Fruit fly (Drosophila melanogaster): ENCODE results near the gene ScsbetaA.
A peak's percentile ranks its signal among the peaks of the same experiment; 100 is the strongest.

ScsbetaA gene

DNA sequence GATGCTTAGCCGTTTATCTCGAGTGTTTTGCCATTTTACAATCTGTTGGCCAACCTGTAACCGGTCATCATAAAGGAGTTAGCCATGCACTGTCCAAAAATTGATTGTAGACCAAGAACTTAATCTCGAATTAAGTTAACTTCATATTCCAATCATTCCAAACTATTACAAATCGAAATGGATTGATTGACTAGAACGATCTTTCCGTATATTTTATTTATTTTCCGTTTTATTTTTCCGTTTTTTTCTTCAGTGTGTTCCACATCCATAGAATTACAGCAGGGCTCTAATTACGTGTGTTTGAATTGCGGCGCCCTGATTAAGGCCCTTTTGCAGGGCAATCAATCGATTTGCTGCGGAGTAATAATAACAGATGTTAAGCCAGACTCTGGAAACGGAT, 5.8 kb upstream of the ScsbetaA start:
- TF ChIP-seq Pif1A (GFP tag; optimal IDR thresholded peaks at IDR 0.05), result peak; percentile 25
- TF ChIP-seq CG4496 (GFP tag; IDR thresholded peaks at IDR 0.05), result 0 out of 3 replicates have a peak, but pooled peaks have one; percentile 22
- no peak for TF ChIP-seq CG10348 (GFP tag; IDR thresholded peaks at IDR 0.05)
- TF ChIP-seq CG17806 (tag; optimal IDR thresholded peaks at IDR 0.05), result peak; percentile 54
- TF ChIP-seq Ets98B (GFP tag; IDR thresholded peaks at IDR 0.05), result 0 out of 2 replicates have a peak, but pooled peaks have one; percentile 6
- no peak for TF ChIP-seq D1 (tag; optimal IDR thresholded peaks at IDR 0.05)
- TF ChIP-seq CG14655 (GFP tag; optimal IDR thresholded peaks at IDR 0.05), result peak; percentile 37
- TF ChIP-seq EcR (GFP tag; optimal IDR thresholded peaks at IDR 0.05), result no peak
- no peak for TF ChIP-seq CG13204 (GFP tag; optimal IDR thresholded peaks at IDR 0.05)
- TF ChIP-seq gl (tag; optimal IDR thresholded peaks at IDR 0.05), result peak; percentile 24
- TF ChIP-seq Pif1B (GFP tag; optimal IDR thresholded peaks at IDR 0.05), result no peak
- no peak for TF ChIP-seq rn (GFP tag; IDR thresholded peaks at IDR 0.05)
- peak; percentile 53 for TF ChIP-seq CG34367 (tag; optimal IDR thresholded peaks at IDR 0.05)
- TF ChIP-seq CG8301 (tag; optimal IDR thresholded peaks at IDR 0.05), result peak; percentile 53
- peak; percentile 36; the same call in 1 of the 3 replicates for TF ChIP-seq fd96Ca (GFP tag; IDR thresholded peaks at IDR 0.05)
- peak; percentile 41 for TF ChIP-seq CG9948 (tag; optimal IDR thresholded peaks at IDR 0.05)
- no peak for TF ChIP-seq CG12605 (GFP tag; IDR thresholded peaks at IDR 0.05)
- peak; percentile 39 for TF ChIP-seq CG15710 (tag; optimal IDR thresholded peaks at IDR 0.05)
- TF ChIP-seq CG8159 (tag; optimal IDR thresholded peaks at IDR 0.05), result peak; percentile 38
- TF ChIP-seq Snoo (tag; optimal IDR thresholded peaks at IDR 0.05), result no peak

DNA sequence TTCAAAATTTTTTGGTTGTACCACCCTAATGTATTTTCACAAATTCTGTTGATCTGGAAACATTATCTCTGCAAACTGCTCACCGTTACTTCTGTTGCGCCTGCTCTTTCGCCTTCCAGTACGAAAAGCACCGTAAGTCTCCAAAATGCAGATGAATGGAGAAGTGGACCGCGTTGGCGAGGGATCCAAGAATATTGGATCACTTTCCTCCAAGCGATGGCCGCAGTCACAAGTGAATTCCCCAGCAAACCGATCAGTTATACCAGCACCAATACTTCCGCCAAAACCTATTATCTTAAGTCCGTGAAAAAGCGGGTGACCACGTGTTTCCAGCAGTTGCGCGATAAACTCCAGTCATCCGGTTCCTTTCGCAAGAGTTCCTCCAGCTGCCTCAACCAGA, 3.6 kb upstream of the ScsbetaA start, which contains the start of gene osk:
TSS of gene osk (plus strand) at position 197 of the 400 bp plus-strand sequence.
- no peak for TF ChIP-seq Ets98B (GFP tag; IDR thresholded peaks at IDR 0.05)
- no peak for TF ChIP-seq CG10348 (GFP tag; IDR thresholded peaks at IDR 0.05)
- TF ChIP-seq fd96Ca (GFP tag; IDR thresholded peaks at IDR 0.05), result no peak
- TF ChIP-seq CG9948 (tag; optimal IDR thresholded peaks at IDR 0.05), result no peak
- no peak for TF ChIP-seq CG12605 (GFP tag; IDR thresholded peaks at IDR 0.05)
- no peak for TF ChIP-seq CG8159 (tag; optimal IDR thresholded peaks at IDR 0.05)
- no peak for TF ChIP-seq CG14655 (GFP tag; optimal IDR thresholded peaks at IDR 0.05)
- no peak for TF ChIP-seq D1 (tag; optimal IDR thresholded peaks at IDR 0.05)
- no peak for TF ChIP-seq CG4496 (GFP tag; IDR thresholded peaks at IDR 0.05)
- TF ChIP-seq CG8301 (tag; optimal IDR thresholded peaks at IDR 0.05), result no peak
- no peak for TF ChIP-seq CG15710 (tag; optimal IDR thresholded peaks at IDR 0.05)
- TF ChIP-seq rn (GFP tag; IDR thresholded peaks at IDR 0.05), result no peak
- TF ChIP-seq gl (tag; optimal IDR thresholded peaks at IDR 0.05), result no peak
- TF ChIP-seq CG13204 (GFP tag; optimal IDR thresholded peaks at IDR 0.05), result no peak
- no peak for TF ChIP-seq CG17806 (tag; optimal IDR thresholded peaks at IDR 0.05)
- TF ChIP-seq CG32121 (GFP tag; IDR thresholded peaks at IDR 0.05), result no peak
- TF ChIP-seq Snoo (tag; optimal IDR thresholded peaks at IDR 0.05), result no peak

DNA sequence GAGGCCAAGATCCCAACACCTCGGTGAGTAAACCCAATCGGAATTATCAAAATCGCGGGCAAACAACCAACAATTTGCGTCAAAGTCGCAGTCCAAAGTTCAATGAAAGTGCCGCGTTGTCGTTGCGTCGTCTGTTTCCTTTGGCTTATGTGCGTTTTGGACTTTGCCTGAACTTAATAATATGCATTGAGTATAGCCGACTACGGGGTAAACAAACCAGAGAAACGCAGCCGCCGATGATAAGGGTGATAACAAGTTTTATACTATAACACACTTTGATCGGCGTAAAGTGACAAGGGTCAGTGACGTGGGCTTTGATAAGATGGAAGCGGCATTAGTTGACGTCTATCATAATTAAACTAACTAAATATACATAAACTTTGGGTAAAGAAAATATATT, 1.2 kb downstream of the ScsbetaA start:
- TF ChIP-seq Pif1A (GFP tag; optimal IDR thresholded peaks at IDR 0.05) (peak; percentile 65), CG14655 (GFP tag; optimal IDR thresholded peaks at IDR 0.05) (no peak), gl (tag; optimal IDR thresholded peaks at IDR 0.05) (peak; percentile 88), Snoo (tag; optimal IDR thresholded peaks at IDR 0.05) (peak; percentile 34), CG8301 (tag; optimal IDR thresholded peaks at IDR 0.05) (peak; percentile 52), Ets98B (GFP tag; IDR thresholded peaks at IDR 0.05) (peak; percentile 64), D1 (tag; optimal IDR thresholded peaks at IDR 0.05) (peak; percentile 14), CG34367 (tag; optimal IDR thresholded peaks at IDR 0.05) (peak; percentile 47), EcR (GFP tag; optimal IDR thresholded peaks at IDR 0.05) (peak; percentile 81), CG4496 (GFP tag; IDR thresholded peaks at IDR 0.05) (peak; percentile 74), CG15710 (tag; optimal IDR thresholded peaks at IDR 0.05) (peak; percentile 19), fd96Ca (GFP tag; IDR thresholded peaks at IDR 0.05) (peak; percentile 55; the same call in 1 of the 3 replicates), CG8159 (tag; optimal IDR thresholded peaks at IDR 0.05) (peak; percentile 32), CG9948 (tag; optimal IDR thresholded peaks at IDR 0.05) (peak; percentile 8), CG10348 (GFP tag; IDR thresholded peaks at IDR 0.05) (no peak), Pif1B (GFP tag; optimal IDR thresholded peaks at IDR 0.05) (peak; percentile 59), CG12605 (GFP tag; IDR thresholded peaks at IDR 0.05) (peak; percentile 80), CG17806 (tag; optimal IDR thresholded peaks at IDR 0.05) (peak; percentile 38), CG32121 (GFP tag; IDR thresholded peaks at IDR 0.05) (peak; percentile 40), rn (GFP tag; IDR thresholded peaks at IDR 0.05) (no peak), CG13204 (GFP tag; optimal IDR thresholded peaks at IDR 0.05) (peak; percentile 81)

DNA sequence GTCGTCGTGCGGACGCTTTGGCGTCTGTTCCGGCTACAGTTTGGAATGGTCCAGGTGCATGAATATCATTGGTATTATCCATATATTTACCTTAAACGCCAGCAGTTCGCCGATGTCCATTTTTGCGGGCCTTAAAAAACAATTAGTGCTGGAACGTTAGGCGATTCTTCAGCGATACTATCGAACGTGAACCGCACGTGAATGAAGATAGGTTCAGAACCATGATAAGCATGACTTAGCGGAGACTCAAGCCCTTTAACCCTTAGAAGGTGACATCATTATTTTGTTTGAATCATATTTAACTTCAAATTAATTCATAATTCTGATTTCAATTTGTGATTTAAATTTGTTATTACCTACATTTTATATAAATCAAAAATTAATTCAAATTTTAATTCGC, 6.3 kb downstream of the ScsbetaA start, which contains the start of gene CG11964:
TSS of gene CG11964 (minus strand) at position 155 of the 400 bp plus-strand sequence.
- TF ChIP-seq CG32121 (GFP tag; IDR thresholded peaks at IDR 0.05) (peak; percentile 28; the same call in 1 of the 2 replicates), CG15710 (tag; optimal IDR thresholded peaks at IDR 0.05) (no peak), D1 (tag; optimal IDR thresholded peaks at IDR 0.05) (peak; percentile 91), CG8159 (tag; optimal IDR thresholded peaks at IDR 0.05) (peak; percentile 32), Pif1A (GFP tag; optimal IDR thresholded peaks at IDR 0.05) (no peak), CG13204 (GFP tag; optimal IDR thresholded peaks at IDR 0.05) (no peak), Snoo (tag; optimal IDR thresholded peaks at IDR 0.05) (no peak), CG4496 (GFP tag; IDR thresholded peaks at IDR 0.05) (peak; percentile 30; the same call in 1 of the 3 replicates), Ets98B (GFP tag; IDR thresholded peaks at IDR 0.05) (peak; percentile 55), EcR (GFP tag; optimal IDR thresholded peaks at IDR 0.05) (no peak), CG17806 (tag; optimal IDR thresholded peaks at IDR 0.05) (peak; percentile 7)

DNA sequence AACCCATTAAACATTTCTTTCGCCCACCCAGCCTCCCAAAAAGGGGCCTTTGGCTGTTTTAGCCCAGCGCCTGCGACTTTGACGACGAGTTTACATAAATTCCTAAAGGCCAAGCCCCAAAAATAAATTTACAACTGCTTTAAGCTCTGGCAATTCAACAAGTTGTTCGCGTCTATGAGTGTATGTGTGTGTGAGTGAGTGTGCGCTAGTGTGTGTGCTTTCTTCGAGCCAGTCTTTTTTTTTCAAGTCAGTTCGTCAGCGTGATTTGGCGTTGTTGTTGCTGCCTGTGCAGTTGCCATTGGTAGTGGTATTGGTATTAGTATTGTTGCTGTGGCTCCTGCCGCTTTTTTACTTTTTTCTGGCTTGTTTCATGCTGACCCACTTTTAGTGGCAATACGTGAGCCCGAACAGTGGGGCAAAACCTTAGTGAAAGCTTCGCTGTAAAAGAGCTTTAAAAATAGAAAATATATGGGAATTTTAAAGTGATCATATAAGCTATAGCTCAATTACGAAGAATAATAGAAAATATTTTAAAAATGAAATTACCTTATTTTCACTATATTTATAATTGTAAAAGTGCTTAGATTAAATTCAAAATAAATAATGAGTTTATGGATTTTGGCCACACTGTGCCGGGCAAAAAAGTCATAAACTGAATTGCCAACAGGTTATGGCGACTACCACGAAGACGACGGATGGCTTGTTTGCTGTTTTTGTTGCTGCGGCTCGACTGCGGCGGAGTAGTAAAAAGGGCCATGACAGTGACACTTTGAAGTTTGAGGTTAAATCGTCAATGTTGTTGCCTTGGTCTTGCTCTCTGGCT, 7.2 kb downstream of the ScsbetaA start:
- TF ChIP-seq CG9948 (tag; optimal IDR thresholded peaks at IDR 0.05), result peak; percentile 82
- peak; percentile 79 for TF ChIP-seq CG34367 (tag; optimal IDR thresholded peaks at IDR 0.05)
- TF ChIP-seq EcR (GFP tag; optimal IDR thresholded peaks at IDR 0.05), result peak; percentile 87
- peak; percentile 85 for TF ChIP-seq CG13204 (GFP tag; optimal IDR thresholded peaks at IDR 0.05)
- TF ChIP-seq CG17806 (tag; optimal IDR thresholded peaks at IDR 0.05), result peak; percentile 84
- TF ChIP-seq Ets98B (GFP tag; IDR thresholded peaks at IDR 0.05), result peak; percentile 78
- peak; percentile 93 for TF ChIP-seq CG8301 (tag; optimal IDR thresholded peaks at IDR 0.05)
- TF ChIP-seq fd96Ca (GFP tag; IDR thresholded peaks at IDR 0.05), result peak; percentile 79
- TF ChIP-seq CG15710 (tag; optimal IDR thresholded peaks at IDR 0.05), result peak; percentile 92
- peak; percentile 81 for TF ChIP-seq CG32121 (GFP tag; IDR thresholded peaks at IDR 0.05)
- TF ChIP-seq CG4496 (GFP tag; IDR thresholded peaks at IDR 0.05), result peak; percentile 83
- TF ChIP-seq gl (tag; optimal IDR thresholded peaks at IDR 0.05), result peak; percentile 52
- TF ChIP-seq CG8159 (tag; optimal IDR thresholded peaks at IDR 0.05), result peak; percentile 94
- TF ChIP-seq Pif1A (GFP tag; optimal IDR thresholded peaks at IDR 0.05), result peak; percentile 86
- peak; percentile 37; the same call in 1 of the 2 replicates for TF ChIP-seq CG10348 (GFP tag; IDR thresholded peaks at IDR 0.05)
- TF ChIP-seq Snoo (tag; optimal IDR thresholded peaks at IDR 0.05), result peak; percentile 88
- peak; percentile 89 for TF ChIP-seq CG14655 (GFP tag; optimal IDR thresholded peaks at IDR 0.05)
- peak; percentile 95 for TF ChIP-seq Pif1B (GFP tag; optimal IDR thresholded peaks at IDR 0.05)
- TF ChIP-seq CG12605 (GFP tag; IDR thresholded peaks at IDR 0.05), result peak; percentile 84
- peak; percentile 74 for TF ChIP-seq D1 (tag; optimal IDR thresholded peaks at IDR 0.05)
- TF ChIP-seq rn (GFP tag; IDR thresholded peaks at IDR 0.05), result peak; percentile 57
